Fruit fly (Drosophila melanogaster) S2 (cell line): ENCODE data around the gene Sirt2.

Source experiments
- CG8478 ChIP-seq: fragments of >200 bp; optimal IDR thresholded peaks from 2 replicates; lab custom pipeline; 2018
- CTCF ChIP-seq, 2 experiments: fragments of >200 bp; optimal IDR thresholded peaks; 2 replicates each; lab custom pipeline; 2018

- TF ChIP-seq CG8478 (lab: Kevin White, UChicago) (no peak), CTCF (optimal IDR thresholded peaks at IDR 0.05; lab: Kevin White, UChicago) (no peak)
Observed at dm6 chr3R:20282769-20283530, 45.3 kb upstream of the Sirt2 start.
